Worm (Caenorhabditis elegans): Measurements from ENCODE around the gene srm-6.

- no peak for TF ChIP-seq F55B11.4 (tag; optimal IDR thresholded peaks at IDR 0.05; ENCODE audit: borderline replicate concordance, insufficient read depth)
- TF ChIP-seq F49E8.2 (tag; optimal IDR thresholded peaks at IDR 0.05; ENCODE audit: insufficient read depth) = no peak
- TF ChIP-seq nfyb-1 (GFP tag; IDR thresholded peaks at IDR 0.05) = no peak
- TF ChIP-seq xnd-1 (tag; optimal IDR thresholded peaks at IDR 0.05) = no peak
- TF ChIP-seq snpc-3.4 (tag; optimal IDR thresholded peaks at IDR 0.05) = no peak
Observed at ce11 chrV:14333116-14333515, 3.6 kb upstream of the srm-6 start, which contains the start of gene srm-4.
